Worm (Caenorhabditis elegans) whole organism, early embryonic: ENCODE results near the gene F28H7.3.

Experiments used
- ama-1 ChIP-seq: fragments of 150-350 bp; optimal IDR thresholded peaks from 2 replicates; lab custom pipeline; 2014
- ceh-36 ChIP-seq: sonication (generic microtip); optimal IDR thresholded peaks from 2 replicates; lab custom pipeline; 2016; ENCODE audit warnings: missing genetic modification characterization, inconsistent platforms, missing compliant biosample characterization
- ets-7 ChIP-seq: sonication (generic microtip); optimal IDR thresholded peaks from 2 replicates; lab custom pipeline; 2016; ENCODE audit warnings: missing genotype, missing genetic modification characterization, missing compliant biosample characterization
- flt-1 ChIP-seq: fragments of 200-800 bp; sonication (Bioruptor generic); IDR thresholded peaks from 2 replicates; pipeline ENCODE4 v1.3.6; 2022; ENCODE audit warnings: missing genetic modification characterization, missing compliant biosample characterization
- hmg-4 ChIP-seq: fragments of 200-800 bp; sonication (Bioruptor generic); optimal IDR thresholded peaks from 2 replicates; lab custom pipeline; 2018; ENCODE audit warnings: mild to moderate bottlenecking, missing genetic modification characterization, missing compliant biosample characterization
- hnd-1 ChIP-seq: sonication (generic microtip); optimal IDR thresholded peaks from 2 replicates; lab custom pipeline; 2016; ENCODE audit warnings: missing genetic modification characterization, missing compliant biosample characterization
- scrt-1 ChIP-seq: fragments of 200-800 bp; sonication (Bioruptor generic); IDR thresholded peaks from 2 replicates; pipeline ENCODE4 v1.3.6; 2022; ENCODE audit warnings: missing genetic modification characterization, missing compliant biosample characterization
- tbx-11 ChIP-seq: fragments of 200-800 bp; sonication (Bioruptor generic); IDR thresholded peaks from 2 replicates; pipeline ENCODE4 v1.3.6; 2022; ENCODE audit warnings: missing genetic modification characterization, missing compliant biosample characterization
- tbx-37 ChIP-seq: fragments of 200-800 bp; sonication (Bioruptor generic); conservative IDR thresholded peaks from 2 replicates; pipeline ENCODE4 v1.3.6; 2022; ENCODE audit warnings: missing genetic modification reagents, missing genetic modification characterization, missing compliant biosample characterization
- tra-4 ChIP-seq: sonication (generic microtip); optimal IDR thresholded peaks from 2 replicates; lab custom pipeline; 2017; ENCODE audit warnings: missing genetic modification characterization, missing compliant biosample characterization

DNA sequence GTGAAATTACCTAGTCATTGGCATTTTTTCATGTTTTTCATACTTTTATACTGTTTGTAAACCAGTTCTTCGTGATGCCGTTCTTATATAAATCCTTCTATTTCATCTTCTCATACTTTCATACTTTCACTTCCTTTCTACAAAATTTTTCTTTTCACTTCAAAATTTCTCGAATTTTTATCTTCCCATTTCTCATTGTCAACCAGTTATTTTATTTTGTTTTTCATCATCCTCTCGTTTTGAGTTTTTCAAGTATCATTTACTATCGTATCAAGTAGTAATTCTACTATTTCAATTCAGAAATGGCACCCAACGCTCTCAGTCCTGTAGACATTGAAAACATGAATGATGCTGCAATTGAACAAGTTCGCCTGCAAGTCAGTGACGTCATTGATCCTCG is 8.1 kb upstream of the F28H7.3 start, which contains the start of gene F28H7.8:
- TF ChIP-seq tbx-37 (no peak), tbx-11 (GFP tag; lab: Robert Waterston, UW) (no peak), tra-4 (tag; lab: Kevin White, UChicago) (no peak), ets-7 (tag; lab: Kevin White, UChicago) (no peak), ceh-36 (tag; lab: Kevin White, UChicago) (no peak), hmg-4 (no peak), hnd-1 (no peak), flt-1 (GFP tag; lab: Robert Waterston, UW) (no peak), scrt-1 (GFP tag; lab: Robert Waterston, UW) (no peak), ama-1 (no peak)
